Fruit fly (Drosophila melanogaster): ENCODE measurements around the gene fipi.

fipi gene

dm6 chr2L:4811491-4812058, 17.7 kb upstream of the fipi start (continued):
- TF ChIP-seq CG42726 (GFP tag; IDR thresholded peaks at IDR 0.05; ENCODE audit: partially characterized antibody) = peak; percentile 76
- TF ChIP-seq ac (GFP tag; optimal IDR thresholded peaks at IDR 0.05) = no peak
- TF ChIP-seq CG6791 (GFP tag; IDR thresholded peaks at IDR 0.05; ENCODE audit: partially characterized antibody) = peak; percentile 84
- no peak for TF ChIP-seq Bdp1 (GFP tag; optimal IDR thresholded peaks at IDR 0.05)
- TF ChIP-seq CG1603 (tag; optimal IDR thresholded peaks at IDR 0.05) = peak; percentile 2
- TF ChIP-seq kay (GFP tag; optimal IDR thresholded peaks at IDR 0.05) = no peak
- TF ChIP-seq Side (GFP tag; optimal IDR thresholded peaks at IDR 0.05) = no peak
- TF ChIP-seq rib (GFP tag; IDR thresholded peaks at IDR 0.05) = peak; percentile 89
- no peak for TF ChIP-seq CTCF (GFP tag; optimal IDR thresholded peaks at IDR 0.05)
- no peak for TF ChIP-seq CG10366 (GFP tag; IDR thresholded peaks at IDR 0.05)
- TF ChIP-seq knrl (GFP tag; IDR thresholded peaks at IDR 0.05; ENCODE audit: partially characterized antibody) = peak; percentile 65
- TF ChIP-seq Sin3A (optimal IDR thresholded peaks at IDR 0.05) = no peak
- TF ChIP-seq dm (GFP tag; optimal IDR thresholded peaks at IDR 0.05) = no peak
- peak; percentile 95 for TF ChIP-seq D (optimal IDR thresholded peaks at IDR 0.05)
- TF ChIP-seq D (GFP tag; optimal IDR thresholded peaks at IDR 0.05) = no peak
- no peak for TF ChIP-seq dimm (GFP tag; IDR thresholded peaks at IDR 0.05)
- no peak for TF ChIP-seq toy (GFP tag; IDR thresholded peaks at IDR 0.05)
- TF ChIP-seq fd64A (GFP tag; optimal IDR thresholded peaks at IDR 0.05) = peak; percentile 41
- no peak for TF ChIP-seq jumu (GFP tag; optimal IDR thresholded peaks at IDR 0.05)
- peak; percentile 84 for TF ChIP-seq sqz (GFP tag; optimal IDR thresholded peaks at IDR 0.05)
- TF ChIP-seq dmrt11E (tag; optimal IDR thresholded peaks at IDR 0.05) = no peak
- TF ChIP-seq CG3847 (GFP tag; IDR thresholded peaks at IDR 0.05) = no peak
- TF ChIP-seq CG2712 (tag; optimal IDR thresholded peaks at IDR 0.05) = peak; percentile 30
- no peak for TF ChIP-seq CG2202 (tag; optimal IDR thresholded peaks at IDR 0.05)
- TF ChIP-seq NK7.1 (GFP tag; optimal IDR thresholded peaks at IDR 0.05) = no peak
- TF ChIP-seq Hmx (GFP tag; optimal IDR thresholded peaks at IDR 0.05) = no peak
- TF ChIP-seq tio (GFP tag; optimal IDR thresholded peaks at IDR 0.05) = no peak
- peak; percentile 66 for TF ChIP-seq unc-4 (GFP tag; IDR thresholded peaks at IDR 0.05; ENCODE audit: partially characterized antibody)
- no peak for TF ChIP-seq CG9215 (GFP tag; IDR thresholded peaks at IDR 0.05)
- TF ChIP-seq br (optimal IDR thresholded peaks at IDR 0.05) = no peak
- no peak for TF ChIP-seq zen (tag; optimal IDR thresholded peaks at IDR 0.05)
- peak; percentile 13 for TF ChIP-seq gro (GFP tag; optimal IDR thresholded peaks at IDR 0.05)
- peak; percentile 60; the same call in 1 of the 3 replicates for TF ChIP-seq HLH4C (GFP tag; IDR thresholded peaks at IDR 0.05; ENCODE audit: partially characterized antibody)
- peak; percentile 26 for TF ChIP-seq CG17359 (tag; optimal IDR thresholded peaks at IDR 0.05)
- TF ChIP-seq Dip2 (GFP tag; IDR thresholded peaks at IDR 0.05) = no peak
- no peak for TF ChIP-seq CG17328 (GFP tag; IDR thresholded peaks at IDR 0.05)
- TF ChIP-seq Bgb (GFP tag; IDR thresholded peaks at IDR 0.05; ENCODE audit: partially characterized antibody) = peak; percentile 76
- TF ChIP-seq CG12744 (GFP tag; optimal IDR thresholded peaks at IDR 0.05) = no peak
- TF ChIP-seq sob (GFP tag; IDR thresholded peaks at IDR 0.05) = no peak; the same call in 1 of the 2 replicates
- no peak for TF ChIP-seq ham (GFP tag; IDR thresholded peaks at IDR 0.05)
- TF ChIP-seq CG1024 (GFP tag; IDR thresholded peaks at IDR 0.05) = no peak
- no peak for TF ChIP-seq slbo (GFP tag; IDR thresholded peaks at IDR 0.05)
- no peak for TF ChIP-seq bab2 (GFP tag; optimal IDR thresholded peaks at IDR 0.05)
- TF ChIP-seq CG6254 (GFP tag; optimal IDR thresholded peaks at IDR 0.05) = no peak
